Worm (Caenorhabditis elegans) whole organism, late embryonic: ENCODE measurements around the gene F52C6.2.

ENCODE experiments used
- Y22D7AL.16 ChIP-seq: sonication (generic microtip); optimal IDR thresholded peaks from 2 replicates; lab custom pipeline; 2016; ENCODE audit warnings: missing genetic modification characterization, missing compliant biosample characterization
- ceh-2 ChIP-seq: sonication (generic microtip); optimal IDR thresholded peaks from 2 replicates; lab custom pipeline; 2016; ENCODE audit warnings: missing genotype, missing genetic modification characterization, missing compliant biosample characterization
- ceh-30 ChIP-seq: fragments of 150-350 bp; optimal IDR thresholded peaks from 2 replicates; lab custom pipeline; 2014; ENCODE audit warnings: missing biosample characterization, missing genetic modification characterization
- ceh-34 ChIP-seq: sonication (generic microtip); optimal IDR thresholded peaks from 2 replicates; lab custom pipeline; 2016; ENCODE audit warnings: mild to moderate bottlenecking, missing genetic modification characterization, missing compliant biosample characterization
- ceh-45 ChIP-seq: fragments of 200-800 bp; sonication (Bioruptor generic); IDR thresholded peaks from 2 replicates; pipeline ENCODE4 v1.3.6; 2022; ENCODE audit warnings: missing genetic modification reagents, missing genetic modification characterization, missing compliant biosample characterization
- ceh-6 ChIP-seq: fragments of 200-800 bp; sonication (Bioruptor generic); optimal IDR thresholded peaks from 2 replicates; lab custom pipeline; 2018; ENCODE audit warnings: mild to moderate bottlenecking, missing genetic modification characterization, missing compliant biosample characterization
- ceh-9 ChIP-seq: sonication (generic microtip); optimal IDR thresholded peaks from 2 replicates; lab custom pipeline; 2016; ENCODE audit warnings: mild to moderate bottlenecking, missing genetic modification characterization, inconsistent platforms, missing compliant biosample characterization
- elt-2 ChIP-seq: sonication (generic microtip); optimal IDR thresholded peaks from 2 replicates; lab custom pipeline; 2016; ENCODE audit warnings: missing genetic modification reagents, missing genetic modification characterization, missing compliant biosample characterization
- elt-4 ChIP-seq: sonication (generic microtip); optimal IDR thresholded peaks from 2 replicates; lab custom pipeline; 2016; ENCODE audit warnings: missing genetic modification characterization, missing compliant biosample characterization
- ets-4 ChIP-seq: sonication (generic microtip); optimal IDR thresholded peaks from 2 replicates; lab custom pipeline; 2016; ENCODE audit warnings: missing genetic modification characterization, missing compliant biosample characterization
- fax-1 ChIP-seq: sonication (generic microtip); optimal IDR thresholded peaks from 2 replicates; lab custom pipeline; 2016; ENCODE audit warnings: missing genotype, missing genetic modification characterization, missing compliant biosample characterization
- hlh-13 ChIP-seq: fragments of 200-800 bp; sonication (Bioruptor generic); optimal IDR thresholded peaks from 2 replicates; lab custom pipeline; 2018; ENCODE audit warnings: mild to moderate bottlenecking, missing genetic modification characterization, missing compliant biosample characterization
- hlh-15 ChIP-seq: sonication (generic microtip); optimal IDR thresholded peaks from 2 replicates; lab custom pipeline; 2016; ENCODE audit warnings: missing genetic modification characterization, missing compliant biosample characterization
- hlh-30 ChIP-seq: sonication (generic microtip); optimal IDR thresholded peaks from 2 replicates; lab custom pipeline; 2017; ENCODE audit warnings: antibody characterized with exemption, missing genetic modification characterization, missing compliant biosample characterization; ENCODE audit not compliant: insufficient read depth
- hlh-6 ChIP-seq: sonication (generic microtip); optimal IDR thresholded peaks from 2 replicates; lab custom pipeline; 2016; ENCODE audit warnings: missing genotype, missing genetic modification characterization, missing compliant biosample characterization
- hlh-8 ChIP-seq: sonication (generic microtip); optimal IDR thresholded peaks from 2 replicates; lab custom pipeline; 2016; ENCODE audit warnings: missing genotype, missing genetic modification characterization, missing compliant biosample characterization
- madf-2 ChIP-seq: sonication (generic microtip); optimal IDR thresholded peaks from 2 replicates; lab custom pipeline; 2017; ENCODE audit warnings: missing genetic modification characterization, missing compliant biosample characterization
- nhr-232 ChIP-seq: sonication (generic microtip); optimal IDR thresholded peaks from 2 replicates; lab custom pipeline; 2016; ENCODE audit warnings: missing genetic modification characterization, missing compliant biosample characterization
- npax-4 ChIP-seq: sonication (generic microtip); optimal IDR thresholded peaks from 2 replicates; lab custom pipeline; 2016; ENCODE audit warnings: missing genetic modification characterization, missing compliant biosample characterization
- pha-4 ChIP-seq: fragments of 150-350 bp; optimal IDR thresholded peaks from 2 replicates; lab custom pipeline; 2018; ENCODE audit warnings: missing biosample characterization, missing genetic modification reagents, missing genetic modification characterization
- pqm-1 ChIP-seq: sonication (generic microtip); optimal IDR thresholded peaks from 2 replicates; lab custom pipeline; 2016; ENCODE audit warnings: missing genetic modification characterization, missing compliant biosample characterization
- pros-1 ChIP-seq: fragments of 150-350 bp; optimal IDR thresholded peaks from 2 replicates; lab custom pipeline; 2014; ENCODE audit warnings: missing biosample characterization, missing genetic modification reagents, missing genetic modification characterization
- ref-2 ChIP-seq: sonication (generic microtip); optimal IDR thresholded peaks from 2 replicates; lab custom pipeline; 2016; ENCODE audit warnings: missing genetic modification characterization, missing compliant biosample characterization
- rnt-1 ChIP-seq: sonication (generic microtip); optimal IDR thresholded peaks from 2 replicates; lab custom pipeline; 2016; ENCODE audit warnings: missing genetic modification characterization, missing compliant biosample characterization
- sox-2 ChIP-seq: fragments of 200-800 bp; sonication (Bioruptor generic); IDR thresholded peaks from 2 replicates; pipeline ENCODE4 v1.3.6; 2022; ENCODE audit warnings: missing genetic modification reagents, missing genetic modification characterization, missing compliant biosample characterization
- sox-4 ChIP-seq: sonication (generic microtip); optimal IDR thresholded peaks from 2 replicates; lab custom pipeline; 2017; ENCODE audit warnings: mild to moderate bottlenecking, missing genetic modification characterization, inconsistent platforms, missing compliant biosample characterization
- ttx-3 ChIP-seq: sonication (generic microtip); optimal IDR thresholded peaks from 2 replicates; lab custom pipeline; 2016; ENCODE audit warnings: missing genetic modification reagents, missing genetic modification characterization, missing compliant biosample characterization
- unc-3 ChIP-seq, 2 experiments: fragments of 200-800 bp in 1 of 2; sonication (Bioruptor generic) in 1 of 2; sonication (generic microtip) in 1 of 2; conservative IDR thresholded peaks in 1 of 2; optimal IDR thresholded peaks in 1 of 2; 2 replicates each; pipeline versions ENCODE4 v1.3.6 to Lab custom; 2016 to 2022; ENCODE audit warnings: missing compliant biosample characterization in 2 of 2, missing genetic modification characterization in 2 of 2, missing genetic modification reagents in 1 of 2
- unc-55 ChIP-seq: sonication (generic microtip); optimal IDR thresholded peaks from 2 replicates; lab custom pipeline; 2017; ENCODE audit warnings: missing biosample characterization, missing genetic modification reagents, missing genetic modification characterization
- zip-5 ChIP-seq: sonication (generic microtip); optimal IDR thresholded peaks from 2 replicates; lab custom pipeline; 2016; ENCODE audit warnings: missing genetic modification characterization, missing compliant biosample characterization

The F52C6.2 gene

ce11 chrII:1926162-1926561, at the start of gene F52C6.2:
Gene F52C6.2 (plus strand): TSS chrII:1926462.
- TF ChIP-seq elt-4 (no peak), ref-2 (tag; lab: Kevin White, UChicago) (no peak), unc-3 (GFP tag; conservative IDR thresholded peaks at IDR 0.05; lab: Robert Waterston, UW) (no peak), unc-3 (tag; optimal IDR thresholded peaks at IDR 0.05; lab: Kevin White, UChicago) (no peak), unc-55 (no peak), hlh-30 (tag; lab: Kevin White, UChicago) (no peak), pros-1 (tag; lab: Kevin White, UChicago) (no peak), fax-1 (no peak), ceh-34 (tag; lab: Kevin White, UChicago) (no peak), zip-5 (no peak), rnt-1 (tag; lab: Kevin White, UChicago) (no peak)

DNA sequence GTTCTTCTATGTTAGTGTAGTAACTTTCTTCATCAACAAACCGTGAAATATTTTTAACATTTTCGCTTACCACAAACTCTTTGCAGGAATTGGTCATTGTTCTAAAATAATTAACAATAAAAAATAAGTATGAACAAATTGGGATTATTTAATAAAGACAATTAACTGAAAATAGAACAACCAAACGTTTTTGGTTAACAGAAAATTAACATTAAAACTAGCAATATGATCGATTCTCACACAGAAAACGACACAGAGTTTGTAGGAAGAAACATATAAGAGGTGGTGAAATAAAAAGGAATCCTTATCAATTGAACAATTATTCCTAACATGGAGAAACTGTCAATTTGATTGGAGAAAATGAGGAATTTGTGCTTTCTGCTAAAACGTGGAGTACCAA, 47.6 kb upstream of the F52C6.2 start, which contains the start of gene math-16:
math-16 (minus strand) TSS at position 101 of the 400 bp plus-strand sequence.
- TF ChIP-seq sox-2 (GFP tag; lab: Robert Waterston, UW) (no peak), hlh-6 (tag; lab: Kevin White, UChicago) (no peak), ceh-45 (GFP tag; lab: Robert Waterston, UW) (no peak), fax-1 (no peak), hlh-15 (no peak), ceh-9 (tag; lab: Kevin White, UChicago) (no peak), hlh-30 (tag; lab: Kevin White, UChicago) (no peak), ets-4 (no peak), npax-4 (tag; lab: Kevin White, UChicago) (no peak), ceh-6 (GFP tag; lab: Kevin White, UChicago) (no peak), nhr-232 (no peak)

ce11 chrII:1882705-1883104, 43.6 kb upstream of the F52C6.2 start, which contains the start of gene math-5:
Gene math-5 (minus strand): TSS chrII:1882805.
- TF ChIP-seq unc-3 (GFP tag; conservative IDR thresholded peaks at IDR 0.05; lab: Robert Waterston, UW) (no peak), unc-3 (tag; optimal IDR thresholded peaks at IDR 0.05; lab: Kevin White, UChicago) (no peak), hlh-8 (tag; lab: Kevin White, UChicago) (no peak), ttx-3 (tag; lab: Kevin White, UChicago) (no peak)

DNA sequence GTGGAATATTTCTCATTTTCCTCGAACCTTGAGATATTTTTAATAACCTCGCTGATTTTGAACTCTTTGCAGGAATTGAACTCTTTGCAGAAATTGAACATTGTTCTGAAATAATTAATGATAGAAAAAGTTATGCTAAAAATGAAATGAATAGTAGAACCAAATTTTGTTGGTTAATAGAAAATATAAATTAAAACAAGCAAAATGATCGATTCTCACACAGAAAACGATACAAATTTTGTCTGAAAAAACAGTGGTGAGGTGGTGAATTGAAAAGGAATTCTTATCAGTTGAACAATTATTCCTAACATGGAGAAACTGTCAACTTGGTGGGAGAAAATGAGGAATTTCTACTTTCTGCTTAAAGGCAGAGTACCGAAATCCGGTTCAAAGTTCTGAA, 41.6 kb upstream of the F52C6.2 start, which contains the start of gene math-6:
math-6 (minus strand) TSS at position 101 of the 400 bp plus-strand sequence.
- TF ChIP-seq pha-4 (no peak), ets-4 (no peak), sox-2 (GFP tag; lab: Robert Waterston, UW) (no peak), unc-3 (GFP tag; conservative IDR thresholded peaks at IDR 0.05; lab: Robert Waterston, UW) (no peak), unc-3 (tag; optimal IDR thresholded peaks at IDR 0.05; lab: Kevin White, UChicago) (no peak), madf-2 (tag; lab: Kevin White, UChicago) (no peak), ceh-2 (no peak), sox-4 (tag; lab: Kevin White, UChicago) (no peak), Y22D7AL.16 (no peak), pqm-1 (tag; lab: Kevin White, UChicago) (no peak)

DNA sequence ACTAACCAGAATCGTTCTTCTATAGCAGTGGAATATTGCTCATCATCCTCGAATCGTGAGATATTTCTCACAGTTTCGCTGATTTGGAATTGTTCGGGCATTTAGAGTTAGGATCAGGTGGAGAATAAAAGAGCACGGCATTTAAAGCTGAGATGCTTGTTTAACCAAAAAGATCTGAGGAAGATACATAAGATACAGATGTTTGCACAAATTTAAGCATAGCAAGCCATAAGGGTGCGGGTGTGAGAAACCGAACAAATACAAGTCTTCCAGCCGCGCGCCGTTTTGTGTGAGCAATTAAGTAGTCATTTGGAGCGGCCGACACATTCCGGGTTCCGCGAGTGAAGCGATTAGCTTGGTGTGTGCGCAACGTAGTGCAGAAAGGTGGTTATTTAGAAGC, 39.9 kb upstream of the F52C6.2 start, which contains the start of gene math-7:
math-7 (minus strand) TSS at position 101 of the 400 bp plus-strand sequence.
- TF ChIP-seq ceh-34 (tag; lab: Kevin White, UChicago) = no peak
- no peak for TF ChIP-seq ceh-30 (tag; lab: Kevin White, UChicago)
- TF ChIP-seq hlh-13 = no peak
- TF ChIP-seq madf-2 (tag; lab: Kevin White, UChicago) = no peak
- TF ChIP-seq elt-2 (tag; lab: Kevin White, UChicago) = no peak

ce11 chrII:1889071-1889470, 37.2 kb upstream of the F52C6.2 start, which contains the start of gene math-8:
Gene math-8 (minus strand): TSS chrII:1889171.
- TF ChIP-seq nhr-232 = no peak
- TF ChIP-seq ceh-2 = no peak
- TF ChIP-seq, all 69 proteins: peak for 0
